Worm (Caenorhabditis elegans): Measurements from ENCODE around the gene pycr-1.

pycr-1 gene

ce11 chrX:12176873-12177293 is 30.3 kb downstream of the pycr-1 start (continued):
- TF ChIP-seq lsl-1 (GFP tag; optimal IDR thresholded peaks at IDR 0.05) (no peak), pha-4 (tag; optimal IDR thresholded peaks at IDR 0.05) (no peak), sea-2 (GFP tag; IDR thresholded peaks at IDR 0.05) (no peak), akir-1 (GFP tag; optimal IDR thresholded peaks at IDR 0.05) (no peak), bed-1 (GFP tag; IDR thresholded peaks at IDR 0.05) (no peak)

- TF ChIP-seq lin-40 (tag; optimal IDR thresholded peaks at IDR 0.05) (peak; percentile 6), unc-130 (GFP tag; optimal IDR thresholded peaks at IDR 0.05) (no peak)
These were observed 30.9 kb downstream of the pycr-1 start for ce11 chrX:12177521-12177920.

ce11 chrX:12178351-12179089 is 31.9 kb downstream of the pycr-1 start:
- TF ChIP-seq dox-1 (GFP tag; IDR thresholded peaks at IDR 0.05): no peak
- peak; percentile 28 for TF ChIP-seq nhr-80 (tag; optimal IDR thresholded peaks at IDR 0.05)

ce11 chrX:12179090-12179488 is 32.5 kb downstream of the pycr-1 start:
- TF ChIP-seq ceh-40 (GFP tag; IDR thresholded peaks at IDR 0.05) (no peak), snpc-1.3 (tag; optimal IDR thresholded peaks at IDR 0.05; ENCODE audit: insufficient read depth) (no peak)

ce11 chrX:12179817-12180384 is 33.3 kb downstream of the pycr-1 start:
- no peak for TF ChIP-seq hmg-1.2 (GFP tag; IDR thresholded peaks at IDR 0.05)
- no peak for TF ChIP-seq madf-6 (GFP tag; IDR thresholded peaks at IDR 0.05)
- no peak for TF ChIP-seq ets-4 (GFP tag; optimal IDR thresholded peaks at IDR 0.05)
- TF ChIP-seq lin-40 (tag; optimal IDR thresholded peaks at IDR 0.05): no peak
- no peak for TF ChIP-seq ccch-3 (GFP tag; optimal IDR thresholded peaks at IDR 0.05)
- no peak for TF ChIP-seq sea-2 (GFP tag; IDR thresholded peaks at IDR 0.05)
- TF ChIP-seq ceh-40 (GFP tag; IDR thresholded peaks at IDR 0.05): no peak
- TF ChIP-seq lin-26 (GFP tag; IDR thresholded peaks at IDR 0.05): no peak
- no peak for TF ChIP-seq dox-1 (GFP tag; IDR thresholded peaks at IDR 0.05)
- TF ChIP-seq ztf-3 (GFP tag; optimal IDR thresholded peaks at IDR 0.05): no peak
- no peak for TF ChIP-seq snpc-3.4 (tag; optimal IDR thresholded peaks at IDR 0.05)
- TF ChIP-seq T07F8.4 (tag; optimal IDR thresholded peaks at IDR 0.05): no peak
- TF ChIP-seq gei-17 (GFP tag; optimal IDR thresholded peaks at IDR 0.05): no peak

- TF ChIP-seq lin-40 (tag; optimal IDR thresholded peaks at IDR 0.05) (peak; percentile 62), ztf-26 (tag; optimal IDR thresholded peaks at IDR 0.05) (peak; percentile 31), T26A5.8 (tag; optimal IDR thresholded peaks at IDR 0.05) (no peak)
These were observed 34.0 kb downstream of the pycr-1 start for ce11 chrX:12180681-12181080.

- TF ChIP-seq chd-7 (tag; optimal IDR thresholded peaks at IDR 0.05) (no peak), nhr-80 (tag; optimal IDR thresholded peaks at IDR 0.05) (peak; percentile 49), nhr-90 (tag; optimal IDR thresholded peaks at IDR 0.05) (no peak), lin-35 (GFP tag; optimal IDR thresholded peaks at IDR 0.05) (no peak), lin-40 (tag; optimal IDR thresholded peaks at IDR 0.05) (no peak)
These were observed 35.0 kb downstream of the pycr-1 start for ce11 chrX:12181606-12182005.
